Worm (Caenorhabditis elegans): ENCODE data around the gene C06H5.13.
"Not testable (repeated sequence)": the region's sequence is repeated elsewhere in the genome, so short reads cannot be mapped to it uniquely, and the experiment has no call there.

- TF ChIP-seq nhr-76 (tag; optimal IDR thresholded peaks at IDR 0.05); nhr-11 (tag; optimal IDR thresholded peaks at IDR 0.05); skn-1 (tag; optimal IDR thresholded peaks at IDR 0.05); lin-39 (tag; optimal IDR thresholded peaks at IDR 0.05); tbx-2 (tag; optimal IDR thresholded peaks at IDR 0.05); pqm-1 (tag; optimal IDR thresholded peaks at IDR 0.05); nhr-237 (tag; optimal IDR thresholded peaks at IDR 0.05); ztf-11 (tag; optimal IDR thresholded peaks at IDR 0.05); aly-2 (tag; optimal IDR thresholded peaks at IDR 0.05); pha-4 (tag; optimal IDR thresholded peaks at IDR 0.05); unc-39 (tag; optimal IDR thresholded peaks at IDR 0.05); zag-1 (tag; optimal IDR thresholded peaks at IDR 0.05); ama-1 (optimal IDR thresholded peaks at IDR 0.05); elt-3 (tag; optimal IDR thresholded peaks at IDR 0.05): not testable (repeated sequence)
Observed at ce11 chrV:17897646-17898045, at the start of gene C06H5.13.

All from whole organism, L3 larva.